Worm (Caenorhabditis elegans) whole organism, mixed stage, embryonic: ENCODE data around the gene ZC21.8.
A peak's percentile ranks its signal among the peaks of the same experiment; 100 is the strongest.

ENCODE experiments used
- M03D4.4 ChIP-seq: sonication (generic microtip); optimal IDR thresholded peaks from 2 replicates; lab custom pipeline; 2017; ENCODE audit warnings: mild to moderate bottlenecking, missing genetic modification characterization, missing compliant biosample characterization
- bed-3 ChIP-seq: fragments of 200-800 bp; sonication (Bioruptor generic); optimal IDR thresholded peaks from 3 replicates; lab custom pipeline; 2018; ENCODE audit warnings: mild to moderate bottlenecking, missing genetic modification characterization, moderate library complexity, missing compliant biosample characterization
- blmp-1 ChIP-seq: fragments of 150-350 bp; optimal IDR thresholded peaks from 2 replicates; lab custom pipeline; 2014; ENCODE audit warnings: missing biosample characterization, missing genetic modification characterization
- ceh-39 ChIP-seq: fragments of 150-350 bp; optimal IDR thresholded peaks from 2 replicates; lab custom pipeline; 2014; ENCODE audit warnings: missing biosample characterization, missing genetic modification characterization
- ceh-43 ChIP-seq: fragments of 200-800 bp; sonication (Bioruptor generic); optimal IDR thresholded peaks from 2 replicates; lab custom pipeline; 2018; ENCODE audit warnings: mild to moderate bottlenecking, missing genetic modification characterization, moderate library complexity, missing compliant biosample characterization
- ceh-83 ChIP-seq: fragments of 200-800 bp; sonication (Bioruptor generic); optimal IDR thresholded peaks from 2 replicates; lab custom pipeline; 2018; ENCODE audit warnings: mild to moderate bottlenecking, missing genetic modification characterization, missing compliant biosample characterization
- ces-1 ChIP-seq: fragments of 150-350 bp; optimal IDR thresholded peaks from 2 replicates; lab custom pipeline; 2014; ENCODE audit warnings: missing biosample characterization, missing genetic modification reagents, missing genetic modification characterization
- cnd-1 ChIP-seq: fragments of 200-800 bp; sonication (Bioruptor generic); optimal IDR thresholded peaks from 2 replicates; lab custom pipeline; 2018; ENCODE audit warnings: mild to moderate bottlenecking, missing genetic modification characterization, missing compliant biosample characterization
- drap-1 ChIP-seq: fragments of 200-800 bp; sonication (Bioruptor generic); optimal IDR thresholded peaks from 3 replicates; lab custom pipeline; 2018; ENCODE audit warnings: mild to moderate bottlenecking, missing genetic modification characterization, missing compliant biosample characterization
- elt-1 ChIP-seq: sonication (generic microtip); optimal IDR thresholded peaks from 2 replicates; lab custom pipeline; 2017; ENCODE audit warnings: missing genetic modification characterization, mild to moderate bottlenecking, missing compliant biosample characterization, antibody characterized with exemption, moderate library complexity, borderline replicate concordance; ENCODE audit not compliant: insufficient read depth
- elt-3 ChIP-seq: fragments of 150-350 bp; optimal IDR thresholded peaks from 2 replicates; lab custom pipeline; 2014; ENCODE audit warnings: missing biosample characterization, missing genetic modification characterization
- flh-1 ChIP-seq: fragments of 200-800 bp; sonication (Bioruptor generic); optimal IDR thresholded peaks from 2 replicates; lab custom pipeline; 2018; ENCODE audit warnings: mild to moderate bottlenecking, missing genetic modification characterization, moderate library complexity, missing compliant biosample characterization
- ham-2 ChIP-seq: fragments of 200-800 bp; sonication (Bioruptor generic); optimal IDR thresholded peaks from 2 replicates; lab custom pipeline; 2018; ENCODE audit warnings: mild to moderate bottlenecking, missing genetic modification characterization, missing compliant biosample characterization
- hlh-1 ChIP-seq: fragments of 150-350 bp; optimal IDR thresholded peaks from 2 replicates; lab custom pipeline; 2014; ENCODE audit warnings: missing biosample characterization, missing genetic modification reagents, missing genetic modification characterization
- lin-13 ChIP-seq: fragments of 150-350 bp; optimal IDR thresholded peaks from 2 replicates; lab custom pipeline; 2014; ENCODE audit warnings: missing biosample characterization, missing genetic modification characterization
- lin-32 ChIP-seq: fragments of 200-800 bp; sonication (Bioruptor generic); optimal IDR thresholded peaks from 2 replicates; lab custom pipeline; 2018; ENCODE audit warnings: mild to moderate bottlenecking, missing genetic modification characterization, missing compliant biosample characterization
- lsy-2 ChIP-seq: fragments of 150-350 bp; optimal IDR thresholded peaks from 2 replicates; lab custom pipeline; 2014; ENCODE audit warnings: missing biosample characterization, missing genetic modification characterization
- mab-5 ChIP-seq: fragments of 150-350 bp; optimal IDR thresholded peaks from 2 replicates; lab custom pipeline; 2014; ENCODE audit warnings: missing biosample characterization, missing genetic modification characterization
- mep-1 ChIP-seq: fragments of 150-350 bp; optimal IDR thresholded peaks from 2 replicates; lab custom pipeline; 2017; ENCODE audit warnings: missing biosample characterization, missing genetic modification reagents, missing genetic modification characterization, inconsistent platforms
- mls-2 ChIP-seq: sonication (generic microtip); optimal IDR thresholded peaks from 2 replicates; lab custom pipeline; 2016; ENCODE audit warnings: mild to moderate bottlenecking, missing genetic modification characterization, moderate library complexity, missing compliant biosample characterization
- nhr-12 ChIP-seq: fragments of 150-350 bp; optimal IDR thresholded peaks from 2 replicates; lab custom pipeline; 2014; ENCODE audit warnings: missing biosample characterization, missing genetic modification characterization
- nhr-2 ChIP-seq: fragments of 150-350 bp; optimal IDR thresholded peaks from 2 replicates; lab custom pipeline; 2014; ENCODE audit warnings: missing biosample characterization, missing genetic modification characterization
- nhr-237 ChIP-seq: fragments of 150-350 bp; optimal IDR thresholded peaks from 2 replicates; lab custom pipeline; 2014; ENCODE audit warnings: missing biosample characterization, missing genetic modification characterization
- nhr-28 ChIP-seq: fragments of 150-350 bp; optimal IDR thresholded peaks from 2 replicates; lab custom pipeline; 2014; ENCODE audit warnings: missing biosample characterization, missing genetic modification characterization
- nhr-76 ChIP-seq: sonication (generic microtip); optimal IDR thresholded peaks from 2 replicates; lab custom pipeline; 2017; ENCODE audit warnings: missing biosample characterization, missing genetic modification characterization
- sem-2 ChIP-seq: fragments of 200-800 bp; sonication (Bioruptor generic); optimal IDR thresholded peaks from 2 replicates; lab custom pipeline; 2018; ENCODE audit warnings: mild to moderate bottlenecking, missing genetic modification characterization, missing compliant biosample characterization
- snpc-4 ChIP-seq: fragments of 150-350 bp; optimal IDR thresholded peaks from 2 replicates; lab custom pipeline; 2014; ENCODE audit warnings: missing biosample characterization, missing genetic modification characterization
- sptf-1 ChIP-seq: sonication (generic microtip); optimal IDR thresholded peaks from 2 replicates; lab custom pipeline; 2017; ENCODE audit warnings: mild to moderate bottlenecking, missing genetic modification characterization, moderate library complexity, missing compliant biosample characterization
- tbx-8 ChIP-seq: fragments of 200-800 bp; sonication (Bioruptor generic); optimal IDR thresholded peaks from 2 replicates; lab custom pipeline; 2018; ENCODE audit warnings: mild to moderate bottlenecking, missing genetic modification characterization, moderate library complexity, missing compliant biosample characterization
- unc-120 ChIP-seq: sonication (generic microtip); optimal IDR thresholded peaks from 2 replicates; lab custom pipeline; 2017; ENCODE audit warnings: missing genetic modification characterization, missing compliant biosample characterization; ENCODE audit not compliant: poor library complexity, severe bottlenecking
- unc-39 ChIP-seq: fragments of 150-350 bp; optimal IDR thresholded peaks from 2 replicates; lab custom pipeline; 2014; ENCODE audit warnings: missing biosample characterization, missing genetic modification characterization
- unc-62 ChIP-seq: fragments of 150-350 bp; optimal IDR thresholded peaks from 2 replicates; lab custom pipeline; 2014; ENCODE audit warnings: missing biosample characterization, missing genetic modification reagents, missing genetic modification characterization
- zip-8 ChIP-seq: fragments of 150-350 bp; optimal IDR thresholded peaks from 2 replicates; lab custom pipeline; 2014; ENCODE audit warnings: missing biosample characterization, missing genetic modification characterization
- ztf-11 ChIP-seq: fragments of 150-350 bp; optimal IDR thresholded peaks from 2 replicates; lab custom pipeline; 2014; ENCODE audit warnings: missing biosample characterization, missing genetic modification characterization

Gene ZC21.8

DNA sequence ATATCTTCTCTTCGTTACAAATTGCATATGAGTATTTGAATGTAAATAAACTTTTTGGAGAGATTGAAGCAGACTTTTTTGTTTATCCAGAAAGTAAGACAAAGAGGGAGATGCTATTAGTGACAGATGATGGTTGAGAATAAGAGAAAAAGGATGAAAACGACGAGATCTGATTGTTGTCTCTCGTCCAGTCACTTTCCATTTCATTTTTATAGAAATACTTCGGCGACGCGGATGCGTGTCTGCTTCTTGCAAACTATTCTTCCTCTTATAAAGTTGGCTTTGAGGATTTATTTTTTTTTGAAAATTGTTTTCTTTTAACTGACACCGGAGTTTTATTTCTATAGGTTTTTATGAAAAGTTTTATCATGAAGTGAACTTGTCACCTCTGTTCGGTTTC lies 35.9 kb upstream of the ZC21.8 start:
- peak; percentile 16 for TF ChIP-seq blmp-1 (tag; lab: Kevin White, UChicago)
- TF ChIP-seq nhr-76 (tag; lab: Kevin White, UChicago) = no peak

DNA sequence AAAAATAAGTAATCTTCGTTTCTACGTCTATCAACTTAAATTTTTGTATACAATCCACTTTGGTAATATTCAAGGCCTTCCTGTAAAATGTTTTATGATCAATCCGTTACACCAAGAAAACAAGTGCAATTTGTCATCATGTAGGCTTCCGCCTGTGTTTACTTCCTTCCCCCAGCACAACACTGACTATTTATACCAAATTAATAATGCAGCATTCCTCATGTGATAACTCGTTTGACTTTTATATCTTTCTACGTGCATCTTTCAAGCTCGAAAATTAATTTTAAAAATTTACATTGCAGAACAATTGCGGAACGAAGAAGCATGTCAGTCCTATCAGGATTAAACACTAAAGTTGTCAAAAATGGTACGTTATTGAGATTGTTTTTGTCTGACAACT lies 34.7 kb upstream of the ZC21.8 start, which contains the start of gene gsto-2:
Gene gsto-2, plus strand, starts transcription at position 301 of the 400 bp plus-strand sequence.
- TF ChIP-seq bed-3 (GFP tag; lab: Kevin White, UChicago) (no peak), lin-32 (GFP tag; lab: Kevin White, UChicago) (no peak), unc-120 (no peak), hlh-1 (tag; lab: Kevin White, UChicago) (no peak), unc-39 (no peak)
- TF ChIP-seq, all 35 proteins: peak for 0

DNA sequence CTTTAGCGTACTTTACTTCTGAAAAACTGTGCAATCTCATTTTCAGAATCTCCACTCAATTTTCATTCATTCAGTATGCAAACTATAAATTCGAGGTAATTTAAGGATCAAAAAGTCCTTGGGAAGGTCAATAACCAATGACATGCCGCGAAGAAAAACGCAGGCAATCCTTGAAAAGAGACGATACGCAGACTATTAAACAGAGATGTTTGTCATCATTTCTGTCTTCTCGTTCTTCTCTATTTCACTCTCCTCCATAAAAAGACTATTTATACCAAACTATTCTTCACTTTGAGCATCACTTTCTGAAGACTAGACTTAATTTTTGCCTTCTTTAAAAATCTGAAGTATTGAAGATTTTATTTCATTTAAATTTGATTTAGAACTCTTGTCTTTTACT lies 32.3 kb upstream of the ZC21.8 start, which contains the start of gene C02D5.4:
Gene C02D5.4, plus strand, starts transcription at position 41 of the 400 bp plus-strand sequence.
- TF ChIP-seq ztf-11 (tag; lab: Kevin White, UChicago) (no peak), lsy-2 (tag; lab: Kevin White, UChicago) (no peak), snpc-4 (tag; lab: Kevin White, UChicago) (no peak), blmp-1 (tag; lab: Kevin White, UChicago) (no peak), drap-1 (GFP tag; lab: Kevin White, UChicago) (no peak), ces-1 (GFP tag; lab: Kevin White, UChicago) (no peak), nhr-12 (tag; lab: Kevin White, UChicago) (no peak), sem-2 (GFP tag; lab: Kevin White, UChicago) (no peak), bed-3 (GFP tag; lab: Kevin White, UChicago) (no peak), cnd-1 (tag; lab: Kevin White, UChicago) (no peak), unc-120 (no peak), tbx-8 (GFP tag; lab: Kevin White, UChicago) (no peak), M03D4.4 (tag; lab: Kevin White, UChicago) (no peak), hlh-1 (tag; lab: Kevin White, UChicago) (no peak), sptf-1 (no peak)
- TF ChIP-seq, all 35 proteins: peak for 0

DNA sequence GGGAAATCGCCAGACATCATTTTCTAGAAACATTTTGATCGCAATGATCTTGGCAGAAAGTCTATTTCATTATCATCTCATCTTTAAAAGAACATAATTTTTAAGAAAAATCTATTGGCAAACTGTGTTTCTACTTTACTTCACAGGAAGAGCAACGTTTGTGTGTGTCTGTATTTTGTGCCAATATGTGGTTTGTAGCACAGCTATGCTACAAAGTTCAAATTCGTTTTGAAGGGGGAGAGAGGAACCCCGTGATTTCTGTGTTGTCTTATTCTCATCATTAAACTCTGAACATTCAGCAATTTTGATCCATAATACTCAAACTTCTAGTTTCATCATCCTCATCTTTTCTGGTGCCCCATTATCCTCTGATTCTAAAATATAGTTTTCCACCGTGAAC lies 31.9 kb upstream of the ZC21.8 start:
- no peak for TF ChIP-seq nhr-237 (tag; lab: Kevin White, UChicago)
- no peak for TF ChIP-seq bed-3 (GFP tag; lab: Kevin White, UChicago)
- no peak for TF ChIP-seq elt-1 (tag; lab: Kevin White, UChicago)
- no peak for TF ChIP-seq nhr-12 (tag; lab: Kevin White, UChicago)
- TF ChIP-seq elt-3 (tag; lab: Kevin White, UChicago) = no peak
- TF ChIP-seq mab-5 (tag; lab: Kevin White, UChicago) = no peak
- TF ChIP-seq ham-2 (GFP tag; lab: Kevin White, UChicago) = no peak
- no peak for TF ChIP-seq flh-1 (GFP tag; lab: Kevin White, UChicago)
- no peak for TF ChIP-seq cnd-1 (tag; lab: Kevin White, UChicago)
- TF ChIP-seq ztf-11 (tag; lab: Kevin White, UChicago) = no peak
- TF ChIP-seq lin-13 (tag; lab: Kevin White, UChicago) = no peak
- no peak for TF ChIP-seq lsy-2 (tag; lab: Kevin White, UChicago)
- TF ChIP-seq nhr-2 (tag; lab: Kevin White, UChicago) = no peak
- no peak for TF ChIP-seq nhr-76 (tag; lab: Kevin White, UChicago)
- no peak for TF ChIP-seq lin-32 (GFP tag; lab: Kevin White, UChicago)
- TF ChIP-seq unc-62 (GFP tag; lab: Kevin White, UChicago) = no peak
- TF ChIP-seq ceh-83 (GFP tag; lab: Kevin White, UChicago) = no peak
- TF ChIP-seq unc-120 = no peak

DNA sequence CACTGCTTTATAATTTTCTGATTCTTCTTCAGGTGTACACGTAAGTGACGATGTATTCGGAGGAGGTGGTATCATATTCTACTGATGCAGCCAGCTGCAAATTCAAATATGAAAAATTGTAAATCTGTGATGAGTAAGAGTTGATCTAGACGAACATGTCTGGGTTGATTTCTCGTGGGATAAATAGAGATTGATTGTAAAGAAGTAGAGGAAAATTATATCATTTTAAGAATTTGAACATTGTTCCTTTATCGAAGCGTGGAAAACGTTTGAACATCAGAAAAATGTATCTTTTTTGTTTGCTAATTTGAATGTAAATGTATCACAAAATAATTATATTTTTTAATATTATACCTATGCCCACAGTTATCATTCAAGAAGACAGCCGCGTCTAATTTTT lies 25.7 kb upstream of the ZC21.8 start, which contains the start of gene ZC21.6:
Gene ZC21.6, minus strand, starts transcription at position 101 of the 400 bp plus-strand sequence.
- TF ChIP-seq mls-2 (tag; lab: Kevin White, UChicago) = no peak
- no peak for TF ChIP-seq nhr-12 (tag; lab: Kevin White, UChicago)
- no peak for TF ChIP-seq zip-8
- no peak for TF ChIP-seq unc-120
- TF ChIP-seq flh-1 (GFP tag; lab: Kevin White, UChicago) = no peak
- no peak for TF ChIP-seq ztf-11 (tag; lab: Kevin White, UChicago)
- no peak for TF ChIP-seq ceh-83 (GFP tag; lab: Kevin White, UChicago)
- TF ChIP-seq ham-2 (GFP tag; lab: Kevin White, UChicago) = no peak
- TF ChIP-seq ces-1 (GFP tag; lab: Kevin White, UChicago) = no peak
- TF ChIP-seq drap-1 (GFP tag; lab: Kevin White, UChicago) = no peak
- TF ChIP-seq ceh-39 (tag; lab: Kevin White, UChicago) = no peak
- no peak for TF ChIP-seq unc-39
- TF ChIP-seq hlh-1 (tag; lab: Kevin White, UChicago) = no peak
- no peak for TF ChIP-seq mep-1
- TF ChIP-seq lin-13 (tag; lab: Kevin White, UChicago) = no peak
- no peak for TF ChIP-seq snpc-4 (tag; lab: Kevin White, UChicago)
- no peak for TF ChIP-seq sptf-1
- TF ChIP-seq ceh-43 (GFP tag; lab: Kevin White, UChicago) = no peak
- TF ChIP-seq nhr-76 (tag; lab: Kevin White, UChicago) = no peak
- TF ChIP-seq nhr-28 (tag; lab: Kevin White, UChicago) = no peak
- TF ChIP-seq, all 35 proteins: peak for 0
